Worm (Caenorhabditis elegans) whole organism, young adult: Measurements from ENCODE around the gene rbm-17.
A peak's percentile ranks its signal among the peaks of the same experiment; 100 is the strongest.

Experiments used
- F57C9.4 ChIP-seq: sonication (generic microtip); optimal IDR thresholded peaks from 2 replicates; lab custom pipeline; 2017; ENCODE audit warnings: mild to moderate bottlenecking, missing genetic modification characterization, missing compliant biosample characterization
- K11D2.4 ChIP-seq: fragments of 200-800 bp; sonication (Bioruptor generic); IDR thresholded peaks from 2 replicates; pipeline ENCODE4 v1.3.6; 2022; ENCODE audit warnings: missing genetic modification reagents, missing genetic modification characterization, missing compliant biosample characterization
- K12H6.12 ChIP-seq: fragments of 200-800 bp; sonication (Bioruptor generic); optimal IDR thresholded peaks from 2 replicates; lab custom pipeline; 2018; ENCODE audit warnings: mild to moderate bottlenecking, missing genetic modification characterization, missing compliant biosample characterization
- ceh-40 ChIP-seq: fragments of 200-800 bp; sonication (Bioruptor generic); IDR thresholded peaks from 2 replicates; pipeline ENCODE4 v1.3.6; 2022; ENCODE audit warnings: missing genetic modification characterization, missing compliant biosample characterization
- madf-8 ChIP-seq: fragments of 200-800 bp; sonication (Bioruptor generic); conservative IDR thresholded peaks from 2 replicates; pipeline ENCODE4 v1.3.6; 2022; ENCODE audit warnings: missing genetic modification reagents, missing genetic modification characterization, missing compliant biosample characterization
- unc-130 ChIP-seq: sonication (generic microtip); optimal IDR thresholded peaks from 2 replicates; lab custom pipeline; 2016; ENCODE audit warnings: missing genetic modification reagents, missing genetic modification characterization, missing compliant biosample characterization
- zfh-2 ChIP-seq: fragments of 200-800 bp; sonication (Bioruptor generic); conservative IDR thresholded peaks from 2 replicates; pipeline ENCODE4 v1.3.6; 2022; ENCODE audit warnings: missing genetic modification reagents, missing genetic modification characterization, missing compliant biosample characterization
- ztf-18 ChIP-seq: sonication (generic microtip); optimal IDR thresholded peaks from 2 replicates; lab custom pipeline; 2016; ENCODE audit warnings: missing genotype, mild to moderate bottlenecking, missing genetic modification characterization, missing compliant biosample characterization
- ztf-3 ChIP-seq: fragments of 200-800 bp; sonication (Bioruptor generic); optimal IDR thresholded peaks from 2 replicates; lab custom pipeline; 2018; ENCODE audit warnings: mild to moderate bottlenecking, missing genetic modification characterization, missing compliant biosample characterization

- no peak for TF ChIP-seq ceh-40 (GFP tag; lab: Robert Waterston, UW)
- TF ChIP-seq zfh-2 (GFP tag; lab: Robert Waterston, UW) = peak; percentile 94
- TF ChIP-seq F57C9.4 (tag; lab: Kevin White, UChicago) = no peak
- no peak for TF ChIP-seq madf-8 (GFP tag; lab: Robert Waterston, UW)
- TF ChIP-seq unc-130 = no peak
- TF ChIP-seq K12H6.12 = peak; percentile 52
- TF ChIP-seq ztf-3 (GFP tag; lab: Kevin White, UChicago) = no peak
- TF ChIP-seq ztf-18 (tag; lab: Kevin White, UChicago) = no peak
- no peak for TF ChIP-seq K11D2.4 (GFP tag; lab: Robert Waterston, UW)
Observed at ce11 chrIV:11594191-11594673, 43.9 kb upstream of the rbm-17 start, which contains the start of gene mig-38.
